Fruit fly (Drosophila melanogaster) whole organism: ENCODE measurements around the gene M1BP.

ENCODE experiments used
- CG8478 ChIP-seq: fragments of >200 bp; optimal IDR thresholded peaks from 2 replicates; lab custom pipeline; 2018; ENCODE audit warnings: inconsistent platforms
- Dll ChIP-seq: fragments of >200 bp; optimal IDR thresholded peaks from 2 replicates; lab custom pipeline; 2017
- EcR ChIP-seq, 2 experiments: fragments of >200 bp; optimal IDR thresholded peaks; 2 replicates each; lab custom pipeline; 2017; ENCODE audit warnings: missing biosample characterization in 2 of 2, missing genetic modification characterization in 2 of 2, missing genetic modification reagents in 2 of 2
- pan ChIP-seq: fragments of >200 bp; optimal IDR thresholded peaks from 2 replicates; lab custom pipeline; 2017
- psq ChIP-seq: fragments of >200 bp; optimal IDR thresholded peaks from 2 replicates; lab custom pipeline; 2017
- usp ChIP-seq: fragments of >200 bp; optimal IDR thresholded peaks from 2 replicates; lab custom pipeline; 2017; ENCODE audit warnings: missing biosample characterization, missing genetic modification characterization, mixed read lengths

The M1BP gene

dm6 chr3R:8731597-8732263 lies at the start of gene M1BP, which contains the start of gene CG8202:
Gene M1BP, minus strand, starts transcription at chr3R:8731698.
Gene CG8202, plus strand, starts transcription at chr3R:8732091.
- no peak for TF ChIP-seq CG8478 (lab: Kevin White, UChicago)
- TF ChIP-seq Dll (lab: Kevin White, UChicago) = no peak
- TF ChIP-seq psq (lab: Kevin White, UChicago) = no peak

dm6 chr3R:8780689-8781088 lies 49.2 kb upstream of the M1BP start, which contains the start of gene CG33189:
Gene CG33189, minus strand, starts transcription at chr3R:8780789.
- TF ChIP-seq EcR (GFP tag; optimal IDR thresholded peaks at IDR 0.05; lab: Kevin White, UChicago) (no peak), usp (GFP tag; lab: Kevin White, UChicago) (no peak), pan (lab: Kevin White, UChicago) (no peak), CG8478 (lab: Kevin White, UChicago) (no peak), psq (lab: Kevin White, UChicago) (no peak), Dll (lab: Kevin White, UChicago) (no peak)

DNA sequence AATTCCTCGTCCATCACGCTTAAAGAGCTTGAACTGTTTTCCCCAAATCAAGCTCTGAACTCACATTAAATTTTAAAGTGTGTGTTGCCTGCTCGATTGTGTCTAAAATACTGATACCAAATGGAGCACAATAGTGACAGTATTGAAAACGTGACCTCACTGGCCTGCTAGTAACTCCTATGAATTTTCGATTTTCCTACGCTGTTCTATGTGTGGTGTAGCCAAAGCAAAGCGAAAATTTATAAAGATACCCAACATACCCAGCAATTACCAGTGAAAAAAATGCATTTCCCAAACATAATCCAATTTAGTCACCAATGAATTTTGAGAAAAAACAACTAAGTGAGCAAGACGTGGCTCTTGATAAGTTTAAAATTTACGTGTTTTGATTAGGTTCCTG lies 48.3 kb upstream of the M1BP start, which contains the start of gene CG33191:
CG33191 (minus strand) TSS at position 101 of the 400 bp plus-strand sequence.
- no peak for TF ChIP-seq pan (lab: Kevin White, UChicago)
- TF ChIP-seq usp (GFP tag; lab: Kevin White, UChicago) = no peak
- no peak for TF ChIP-seq CG8478 (lab: Kevin White, UChicago)
- no peak for TF ChIP-seq EcR (GFP tag; optimal IDR thresholded peaks at IDR 0.05; lab: Kevin White, UChicago)
- no peak for TF ChIP-seq psq (lab: Kevin White, UChicago)

DNA sequence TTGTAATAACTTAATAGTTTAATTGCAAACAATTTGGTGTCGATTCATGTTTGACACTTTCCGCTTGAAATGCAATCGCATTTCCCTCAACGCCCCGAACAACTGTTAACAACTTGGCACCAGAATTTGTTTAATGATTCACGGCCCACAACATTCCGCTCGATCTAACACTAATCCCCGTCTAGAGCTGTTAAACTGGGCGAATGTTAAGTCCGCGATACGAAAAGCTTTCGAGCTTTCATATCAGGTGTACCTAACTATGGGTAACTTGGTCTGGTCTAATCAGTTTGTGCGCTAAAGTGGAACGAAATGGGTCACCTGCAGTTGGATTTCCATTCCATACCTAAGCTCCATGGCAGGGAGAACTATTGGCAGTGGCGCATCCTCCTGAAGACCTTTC lies 41.6 kb upstream of the M1BP start, which contains the start of gene CG34301:
CG34301 (plus strand) TSS at position 301 of the 400 bp plus-strand sequence.
- TF ChIP-seq pan (lab: Kevin White, UChicago) (no peak), EcR (GFP tag; optimal IDR thresholded peaks at IDR 0.05; lab: Kevin White, UChicago) (no peak), Dll (lab: Kevin White, UChicago) (no peak), psq (lab: Kevin White, UChicago) (no peak), usp (GFP tag; lab: Kevin White, UChicago) (no peak), CG8478 (lab: Kevin White, UChicago) (no peak)

- TF ChIP-seq CG8478 (lab: Kevin White, UChicago) (no peak), EcR (GFP tag; optimal IDR thresholded peaks at IDR 0.05; lab: Kevin White, UChicago) (no peak), usp (GFP tag; lab: Kevin White, UChicago) (no peak), psq (lab: Kevin White, UChicago) (no peak), Dll (lab: Kevin White, UChicago) (no peak), pan (lab: Kevin White, UChicago) (no peak)
Observed at dm6 chr3R:8772591-8772990, 41.1 kb upstream of the M1BP start, which contains the start of gene CG13318. Gene CG13318, minus strand, starts transcription at chr3R:8772691.

dm6 chr3R:8769094-8769493 lies 37.6 kb upstream of the M1BP start, which contains the start of gene CG8236:
Gene CG8236, plus strand, starts transcription at chr3R:8769394.
- no peak for TF ChIP-seq psq (lab: Kevin White, UChicago)
- no peak for TF ChIP-seq pan (lab: Kevin White, UChicago)
- TF ChIP-seq Dll (lab: Kevin White, UChicago) = no peak
- no peak for TF ChIP-seq usp (GFP tag; lab: Kevin White, UChicago)
- no peak for TF ChIP-seq EcR (GFP tag; optimal IDR thresholded peaks at IDR 0.05; lab: Kevin White, UChicago)

DNA sequence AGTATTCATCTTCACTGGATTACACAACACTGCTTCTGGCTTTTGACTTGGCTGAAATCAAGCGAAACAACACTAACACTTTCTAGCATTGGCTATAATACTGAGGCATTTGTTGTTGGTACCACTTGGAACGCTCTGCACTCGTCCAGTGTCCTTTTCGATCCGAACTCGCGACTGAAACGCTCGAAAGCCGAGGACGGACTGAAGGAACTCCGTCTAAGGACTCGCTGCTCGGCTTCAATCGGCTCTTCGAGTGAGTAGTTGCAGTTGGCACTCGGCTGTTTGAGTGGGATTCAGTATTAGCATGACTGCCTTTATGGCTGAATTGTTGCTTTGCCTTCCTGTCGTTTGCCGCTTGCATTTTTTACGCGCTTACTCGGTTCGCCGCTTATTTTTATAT lies 36.5 kb upstream of the M1BP start, which contains the start of the genes CG34135 and CG11768:
CG34135 (minus strand) TSS at position 194 of the 400 bp plus-strand sequence.
CG11768 (minus strand) TSS at position 203 of the 400 bp plus-strand sequence.
- TF ChIP-seq usp (GFP tag; lab: Kevin White, UChicago) = no peak
- TF ChIP-seq pan (lab: Kevin White, UChicago) = no peak
- TF ChIP-seq Dll (lab: Kevin White, UChicago) = no peak
- no peak for TF ChIP-seq psq (lab: Kevin White, UChicago)

- TF ChIP-seq CG8478 (lab: Kevin White, UChicago) (no peak), pan (lab: Kevin White, UChicago) (no peak), psq (lab: Kevin White, UChicago) (no peak), Dll (lab: Kevin White, UChicago) (no peak), EcR (GFP tag; optimal IDR thresholded peaks at IDR 0.05; lab: Kevin White, UChicago) (no peak)
Observed at dm6 chr3R:8748776-8749126, 17.3 kb upstream of the M1BP start.

DNA sequence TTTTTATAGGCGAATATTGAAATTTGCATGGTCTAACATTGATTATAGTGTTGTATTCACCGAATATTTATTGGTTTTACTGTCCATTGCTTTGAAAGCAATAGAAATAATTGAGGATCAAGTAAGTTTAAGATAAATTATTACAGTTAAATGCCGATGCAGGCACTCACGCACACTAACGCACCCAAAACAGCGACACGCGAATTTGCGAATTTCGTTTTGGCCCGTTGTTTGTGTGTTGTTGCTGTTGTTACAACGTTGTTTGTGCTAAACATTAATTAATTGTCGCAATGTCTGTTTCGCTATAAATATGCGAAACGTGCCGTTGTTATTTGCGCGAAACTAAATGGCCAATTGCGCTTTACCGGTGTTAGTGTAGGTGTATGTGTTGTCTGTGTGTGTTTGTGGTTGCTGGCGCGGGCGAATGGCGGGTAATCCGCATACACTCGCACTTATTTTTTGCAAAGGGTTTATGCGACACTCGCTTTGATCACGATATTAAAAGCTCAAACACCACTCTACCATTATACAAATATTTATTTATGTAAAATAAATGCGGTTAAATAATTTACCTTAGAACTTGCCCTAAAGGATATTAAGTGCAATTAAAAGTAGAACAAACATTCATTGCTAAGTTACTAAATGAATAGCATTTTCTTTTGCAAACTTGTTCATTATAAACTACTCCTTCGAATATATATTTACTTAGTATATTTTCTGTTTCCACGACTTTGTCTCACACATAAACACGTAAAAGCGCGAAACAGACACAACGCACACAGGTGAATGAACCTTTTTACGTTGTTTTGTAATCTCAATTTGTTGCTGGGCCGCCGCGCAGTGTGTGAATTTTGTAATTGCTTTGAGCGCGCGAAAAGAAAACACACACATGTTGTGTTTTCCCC lies 16.6 kb upstream of the M1BP start:
- no peak for TF ChIP-seq psq (lab: Kevin White, UChicago)
- peak; percentile 66 to 75 for TF ChIP-seq EcR (GFP tag; optimal IDR thresholded peaks at IDR 0.05; lab: Kevin White, UChicago)

DNA sequence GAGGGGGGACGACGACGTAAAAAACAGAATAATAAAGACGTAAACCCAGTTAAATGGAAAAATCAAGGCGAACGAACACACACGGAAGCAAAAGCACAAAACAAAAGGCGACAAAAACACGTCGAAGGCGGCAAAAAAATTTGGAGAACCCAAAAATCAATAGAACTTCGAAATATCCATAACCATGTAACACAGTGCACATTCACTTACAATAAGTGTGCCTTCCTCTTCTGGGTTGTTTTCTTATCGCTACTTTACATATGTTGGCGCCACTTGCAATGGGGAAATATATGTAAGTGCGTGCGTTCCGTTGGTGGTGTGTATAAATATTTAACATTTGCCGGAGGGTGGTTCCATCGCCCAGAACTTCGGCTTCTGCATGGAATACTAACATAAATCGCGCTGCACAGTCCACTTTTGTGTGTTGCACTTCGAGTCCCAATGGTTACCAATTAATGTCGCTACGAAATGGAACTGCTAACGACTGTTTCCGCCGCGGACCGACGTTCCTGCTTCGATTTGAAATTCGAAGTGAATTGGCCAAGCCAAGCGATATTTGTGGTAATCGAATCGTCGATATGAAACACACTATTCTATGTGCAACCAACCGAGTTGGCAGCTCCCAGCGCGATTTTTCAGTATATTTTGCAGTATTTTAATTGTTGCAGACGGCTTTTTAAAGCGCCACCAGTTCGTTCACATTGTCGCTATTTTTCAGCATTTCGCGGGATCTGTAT lies 15.8 kb upstream of the M1BP start, which contains the start of the genes CG9801 and Nasp:
CG9801 (minus strand) TSS at position 542 of the 737 bp plus-strand sequence.
Nasp (plus strand) TSS at position 665 of the 737 bp plus-strand sequence.
- TF ChIP-seq Dll (lab: Kevin White, UChicago) = no peak
- no peak for TF ChIP-seq CG8478 (lab: Kevin White, UChicago)
- no peak for TF ChIP-seq pan (lab: Kevin White, UChicago)
- TF ChIP-seq psq (lab: Kevin White, UChicago) = no peak
- no peak for TF ChIP-seq usp (GFP tag; lab: Kevin White, UChicago)
- no peak for TF ChIP-seq EcR (GFP tag; optimal IDR thresholded peaks at IDR 0.05; lab: Kevin White, UChicago)
